Fruit fly (Drosophila melanogaster) whole organism, embryonic: ENCODE results near the gene CG14684.

Experiments used
- Asciz ChIP-seq: fragments of 200-800 bp; sonication (Bioruptor generic); optimal IDR thresholded peaks from 2 replicates; lab custom pipeline; 2017; ENCODE audit warnings: missing biosample characterization, mild to moderate bottlenecking, missing genetic modification characterization, missing genetic modification reagents
- Atf6 ChIP-seq: fragments of 200-800 bp; sonication (Bioruptor generic); IDR thresholded peaks from 2 replicates; pipeline ENCODE4 v1.3.6; 2022; ENCODE audit warnings: missing biosample characterization, missing genetic modification characterization
- BtbVII ChIP-seq: fragments of 200-800 bp; sonication (Bioruptor generic); optimal IDR thresholded peaks from 3 replicates; lab custom pipeline; 2017; ENCODE audit warnings: missing biosample characterization, mild to moderate bottlenecking, missing genetic modification characterization
- CG10147 ChIP-seq: fragments of 200-800 bp; sonication (Bioruptor generic); optimal IDR thresholded peaks from 2 replicates; lab custom pipeline; 2019; ENCODE audit warnings: missing biosample characterization, mild to moderate bottlenecking, missing genetic modification characterization, moderate library complexity
- CG10543 ChIP-seq: fragments of 200-800 bp; sonication (Bioruptor generic); optimal IDR thresholded peaks from 3 replicates; lab custom pipeline; 2017; ENCODE audit warnings: missing biosample characterization, mild to moderate bottlenecking, missing genetic modification characterization, moderate library complexity
- CG10959 ChIP-seq: fragments of 200-800 bp; sonication (Bioruptor generic); IDR thresholded peaks from 2 replicates; pipeline ENCODE4 v1.3.6; 2022; ENCODE audit warnings: missing biosample characterization, missing genetic modification characterization
- CG10979 ChIP-seq: fragments of 200-800 bp; sonication (Bioruptor generic); optimal IDR thresholded peaks from 2 replicates; lab custom pipeline; 2018; ENCODE audit warnings: missing biosample characterization, mild to moderate bottlenecking, missing genetic modification characterization, moderate library complexity
- CG11560 ChIP-seq: fragments of 200-800 bp; sonication (Bioruptor generic); IDR thresholded peaks from 3 replicates; pipeline ENCODE4 v1.3.6; 2022; ENCODE audit warnings: missing biosample characterization, missing genetic modification characterization
- CG15601 ChIP-seq: fragments of 200-800 bp; sonication (Bioruptor generic); optimal IDR thresholded peaks from 3 replicates; lab custom pipeline; 2019; ENCODE audit warnings: missing biosample characterization, mild to moderate bottlenecking, missing genetic modification characterization, moderate library complexity
- CG2120 ChIP-seq: fragments of 200-800 bp; sonication (Bioruptor generic); optimal IDR thresholded peaks from 3 replicates; lab custom pipeline; 2016; ENCODE audit warnings: missing biosample characterization, missing genetic modification characterization
- CG33557 ChIP-seq: fragments of 200-800 bp; sonication (Bioruptor generic); optimal IDR thresholded peaks from 2 replicates; lab custom pipeline; 2019; ENCODE audit warnings: missing biosample characterization, mild to moderate bottlenecking, missing genetic modification characterization, moderate library complexity
- CG3407 ChIP-seq: fragments of 200-800 bp; sonication (Bioruptor generic); optimal IDR thresholded peaks from 2 replicates; lab custom pipeline; 2018; ENCODE audit warnings: missing biosample characterization, mild to moderate bottlenecking, missing genetic modification characterization
- CG42726 ChIP-seq: fragments of 200-800 bp; sonication (Bioruptor generic); IDR thresholded peaks from 2 replicates; pipeline ENCODE4 v1.3.6; 2022; ENCODE audit warnings: missing biosample characterization, missing genetic modification characterization; ENCODE audit not compliant: partially characterized antibody
- CG4404 ChIP-seq: fragments of 200-800 bp; sonication (Bioruptor generic); IDR thresholded peaks from 2 replicates; pipeline ENCODE4 v1.3.6; 2022; ENCODE audit warnings: missing biosample characterization, missing genetic modification characterization
- CG7357 ChIP-seq: fragments of 200-800 bp; sonication (Bioruptor generic); IDR thresholded peaks from 3 replicates; pipeline ENCODE4 v1.3.6; 2022; ENCODE audit warnings: missing biosample characterization, missing genetic modification characterization
- CG7745 ChIP-seq: fragments of 200-800 bp; sonication (Bioruptor generic); optimal IDR thresholded peaks from 2 replicates; lab custom pipeline; 2018; ENCODE audit warnings: missing biosample characterization, mild to moderate bottlenecking, missing genetic modification characterization, moderate library complexity
- CG8359 ChIP-seq: fragments of 200-800 bp; sonication (Bioruptor generic); optimal IDR thresholded peaks from 2 replicates; lab custom pipeline; 2017; ENCODE audit warnings: missing biosample characterization, mild to moderate bottlenecking, missing genetic modification characterization, borderline replicate concordance
- Chrac-16 ChIP-seq: fragments of 200-800 bp; sonication (Bioruptor generic); optimal IDR thresholded peaks from 3 replicates; lab custom pipeline; 2016; ENCODE audit warnings: missing biosample characterization, missing genetic modification characterization
- CoRest ChIP-seq: fragments of 200-800 bp; sonication (Bioruptor generic); optimal IDR thresholded peaks from 3 replicates; lab custom pipeline; 2018; ENCODE audit warnings: missing biosample characterization, mild to moderate bottlenecking, missing genetic modification characterization, moderate library complexity
- D ChIP-seq, 2 experiments: fragments of 200-800 bp in 1 of 2; fragments of >200 bp in 1 of 2; sonication (Bioruptor generic) in 1 of 2; optimal IDR thresholded peaks; 2 replicates in 1 of 2; 3 replicates in 1 of 2; lab custom pipeline; 2017; ENCODE audit warnings: mild to moderate bottlenecking in 1 of 2, missing biosample characterization in 1 of 2, missing genetic modification characterization in 1 of 2, missing genetic modification reagents in 1 of 2
- Dek ChIP-seq: fragments of 200-800 bp; sonication (Bioruptor generic); optimal IDR thresholded peaks from 3 replicates; lab custom pipeline; 2019; ENCODE audit warnings: missing biosample characterization, mild to moderate bottlenecking, missing genetic modification characterization, moderate library complexity
- Dip2 ChIP-seq: fragments of 200-800 bp; sonication (Bioruptor generic); IDR thresholded peaks from 2 replicates; pipeline ENCODE4 v1.3.6; 2022; ENCODE audit warnings: missing biosample characterization, missing genetic modification characterization
- Hsf ChIP-seq: fragments of 200-800 bp; sonication (Bioruptor generic); optimal IDR thresholded peaks from 3 replicates; lab custom pipeline; 2016; ENCODE audit warnings: missing biosample characterization, missing genetic modification characterization
- Kr ChIP-seq: fragments of 200-800 bp; sonication (Bioruptor generic); optimal IDR thresholded peaks from 2 replicates; lab custom pipeline; 2017; ENCODE audit warnings: missing biosample characterization, mild to moderate bottlenecking, missing genetic modification characterization
- NfI ChIP-seq: fragments of 200-800 bp; sonication (Bioruptor generic); optimal IDR thresholded peaks from 3 replicates; lab custom pipeline; 2018; ENCODE audit warnings: missing biosample characterization, mild to moderate bottlenecking, missing genetic modification characterization, moderate library complexity
- Ptx1 ChIP-seq: fragments of 200-800 bp; sonication (Bioruptor generic); IDR thresholded peaks from 2 replicates; pipeline ENCODE4 v1.3.6; 2022; ENCODE audit warnings: missing biosample characterization, missing genetic modification characterization
- Ravus ChIP-seq: fragments of 200-800 bp; sonication (Bioruptor generic); IDR thresholded peaks from 2 replicates; pipeline ENCODE4 v1.3.6; 2022; ENCODE audit warnings: missing biosample characterization, missing genetic modification characterization
- Sry-β ChIP-seq: fragments of 200-800 bp; sonication (Bioruptor generic); optimal IDR thresholded peaks from 2 replicates; lab custom pipeline; 2018; ENCODE audit warnings: missing biosample characterization, mild to moderate bottlenecking, missing genetic modification characterization, moderate library complexity
- TFAM ChIP-seq: fragments of 200-800 bp; sonication (Bioruptor generic); optimal IDR thresholded peaks from 2 replicates; lab custom pipeline; 2017; ENCODE audit warnings: missing biosample characterization, missing genetic modification characterization, inconsistent platforms
- Vsx1 ChIP-seq: fragments of 200-800 bp; sonication (Bioruptor generic); optimal IDR thresholded peaks from 2 replicates; lab custom pipeline; 2017; ENCODE audit warnings: missing biosample characterization, mild to moderate bottlenecking, missing genetic modification characterization, missing genetic modification reagents
- ac ChIP-seq: fragments of 200-800 bp; sonication (Bioruptor generic); optimal IDR thresholded peaks from 3 replicates; lab custom pipeline; 2017; ENCODE audit warnings: missing biosample characterization, mild to moderate bottlenecking, missing genetic modification characterization
- bcd ChIP-seq: fragments of 200-800 bp; sonication (Bioruptor generic); optimal IDR thresholded peaks from 2 replicates; lab custom pipeline; 2017; ENCODE audit warnings: missing biosample characterization, mild to moderate bottlenecking, missing genetic modification characterization
- br ChIP-seq: fragments of >200 bp; optimal IDR thresholded peaks from 2 replicates; lab custom pipeline; 2017
- cato ChIP-seq: fragments of 200-800 bp; sonication (Bioruptor generic); optimal IDR thresholded peaks from 2 replicates; lab custom pipeline; 2016; ENCODE audit warnings: missing biosample characterization, missing genetic modification characterization, borderline replicate concordance
- croc ChIP-seq: fragments of 200-800 bp; sonication (Bioruptor generic); conservative IDR thresholded peaks from 3 replicates; pipeline ENCODE4 v1.3.6; 2022; ENCODE audit warnings: missing biosample characterization, missing genetic modification characterization
- cwo ChIP-seq: fragments of 200-800 bp; sonication (Bioruptor generic); optimal IDR thresholded peaks from 3 replicates; lab custom pipeline; 2017; ENCODE audit warnings: missing biosample characterization, missing genetic modification characterization, mild to moderate bottlenecking, moderate library complexity, missing genetic modification reagents
- da ChIP-seq: fragments of 200-800 bp; sonication (Bioruptor generic); optimal IDR thresholded peaks from 2 replicates; lab custom pipeline; 2016; ENCODE audit warnings: missing biosample characterization, missing genetic modification characterization
- dysf ChIP-seq: fragments of 200-800 bp; sonication (Bioruptor generic); IDR thresholded peaks from 3 replicates; pipeline ENCODE4 v1.3.6; 2022; ENCODE audit warnings: missing biosample characterization, missing genetic modification characterization
- fd102C ChIP-seq: fragments of 200-800 bp; sonication (Bioruptor generic); optimal IDR thresholded peaks from 2 replicates; lab custom pipeline; 2018; ENCODE audit warnings: missing biosample characterization, mild to moderate bottlenecking, missing genetic modification characterization, moderate library complexity
- ham ChIP-seq: fragments of 200-800 bp; sonication (Bioruptor generic); IDR thresholded peaks from 2 replicates; pipeline ENCODE4 v1.3.6; 2022; ENCODE audit warnings: missing biosample characterization, missing genetic modification characterization
- insv ChIP-seq, 2 experiments: fragments of 200-800 bp; sonication (Bioruptor generic); optimal IDR thresholded peaks; 3 replicates each; lab custom pipeline; 2016 to 2018; ENCODE audit warnings: missing biosample characterization in 2 of 2, missing genetic modification characterization in 2 of 2
- lilli ChIP-seq: fragments of 200-800 bp; sonication (Bioruptor generic); optimal IDR thresholded peaks from 3 replicates; lab custom pipeline; 2016; ENCODE audit warnings: missing biosample characterization, missing genetic modification characterization
- mam ChIP-seq: fragments of 200-800 bp; sonication (Bioruptor generic); optimal IDR thresholded peaks from 3 replicates; lab custom pipeline; 2016; ENCODE audit warnings: missing biosample characterization, missing genetic modification characterization
- peb ChIP-seq: fragments of 200-800 bp; sonication (Bioruptor generic); IDR thresholded peaks from 2 replicates; pipeline ENCODE4 v1.3.6; 2022; ENCODE audit warnings: missing biosample characterization, missing genetic modification characterization
- pzg ChIP-seq: fragments of 200-800 bp; sonication (Bioruptor generic); optimal IDR thresholded peaks from 3 replicates; lab custom pipeline; 2018; ENCODE audit warnings: missing biosample characterization, mild to moderate bottlenecking, missing genetic modification characterization, moderate library complexity
- scrt ChIP-seq: fragments of 200-800 bp; sonication (Bioruptor generic); optimal IDR thresholded peaks from 2 replicates; lab custom pipeline; 2018; ENCODE audit warnings: missing biosample characterization, mild to moderate bottlenecking, missing genetic modification characterization, moderate library complexity
- stc ChIP-seq: fragments of 200-800 bp; sonication (Bioruptor generic); IDR thresholded peaks from 2 replicates; pipeline ENCODE4 v1.3.6; 2022; ENCODE audit warnings: missing biosample characterization, missing genetic modification characterization
- sug ChIP-seq: fragments of 200-800 bp; optimal IDR thresholded peaks from 2 replicates; lab custom pipeline; 2019; ENCODE audit warnings: missing biosample characterization, mild to moderate bottlenecking, missing genetic modification characterization, moderate library complexity

CG14684 gene

DNA sequence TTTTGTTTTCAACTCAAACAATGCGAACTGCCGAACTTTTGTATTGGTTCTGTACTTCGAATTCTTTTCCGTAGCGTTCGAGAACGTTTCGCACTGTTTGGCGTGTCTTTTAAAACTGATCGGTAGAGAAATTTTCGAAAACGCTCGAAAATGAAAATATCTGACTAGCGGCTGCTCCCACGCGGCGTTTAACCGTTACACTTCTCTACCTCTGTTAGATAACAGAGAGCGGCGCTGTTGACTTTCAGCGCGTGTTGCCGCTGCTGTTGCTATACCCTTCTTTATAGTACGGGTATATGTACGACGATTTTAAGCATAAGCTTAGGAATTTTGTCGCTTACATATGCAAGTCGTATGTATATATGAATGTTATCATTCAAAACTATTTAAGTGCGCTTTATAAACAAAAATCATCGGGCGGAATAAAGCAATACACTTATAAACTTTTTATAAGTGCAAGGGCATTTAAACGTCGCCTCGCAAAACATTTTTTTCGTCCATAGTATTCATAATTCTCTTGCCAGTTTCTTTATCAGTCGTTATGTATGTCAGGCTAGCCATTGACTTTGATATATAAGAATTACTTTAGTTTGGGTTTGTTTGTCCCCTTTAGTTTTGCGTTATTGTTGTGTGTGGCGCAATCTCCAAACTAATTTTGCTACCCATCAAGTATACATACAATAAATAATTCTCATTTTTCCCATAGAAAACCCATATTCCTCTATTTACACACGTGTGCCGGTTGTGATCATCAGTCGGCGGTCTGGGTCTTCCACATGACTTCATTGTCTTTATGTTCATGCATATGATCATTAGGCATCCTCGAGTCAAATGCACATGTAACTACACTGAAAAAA is 25.7 kb upstream of the CG14684 start, which contains the start of gene Phyhd1 (continued):
- peak; percentile 90 for TF ChIP-seq cato
- peak; percentile 94 for TF ChIP-seq stc (GFP tag; lab: Robert Waterston, UW)
- peak; percentile 89 for TF ChIP-seq NfI (GFP tag; lab: Kevin White, UChicago)
- TF ChIP-seq lilli (GFP tag; lab: Kevin White, UChicago), result peak; percentile 96
- TF ChIP-seq Asciz (GFP tag; lab: Kevin White, UChicago), result peak; percentile 91
- TF ChIP-seq Dek (tag; lab: Kevin White, UChicago), result peak; percentile 94
- peak; percentile 87 for TF ChIP-seq TFAM (GFP tag; lab: Kevin White, UChicago)
- TF ChIP-seq Dip2 (GFP tag; lab: Robert Waterston, UW), result peak; percentile 34; the same call in 1 of the 2 replicates
- no peak for TF ChIP-seq br (lab: Kevin White, UChicago)
- no peak for TF ChIP-seq Kr
- TF ChIP-seq Ptx1 (GFP tag; lab: Robert Waterston, UW), result peak; percentile 95
- TF ChIP-seq Chrac-16, result peak; percentile 96
- TF ChIP-seq Ravus, result peak; percentile 86
- no peak for TF ChIP-seq fd102C
- TF ChIP-seq ham (GFP tag; lab: Robert Waterston, UW), result peak; percentile 55; the same call in 1 of the 2 replicates
- TF ChIP-seq da (GFP tag; lab: Kevin White, UChicago), result peak; percentile 76
- TF ChIP-seq pzg, result peak; percentile 21
- TF ChIP-seq CG10959 (GFP tag; lab: Robert Waterston, UW), result peak; percentile 97
- TF ChIP-seq CG3407, result peak; percentile 93
- peak; percentile 90 for TF ChIP-seq Vsx1 (GFP tag; lab: Kevin White, UChicago)
- TF ChIP-seq dysf (GFP tag; lab: Robert Waterston, UW), result peak; percentile 96
- TF ChIP-seq Hsf, result peak; percentile 96
- TF ChIP-seq insv (GFP tag; optimal IDR thresholded peaks at IDR 0.05; lab: Kevin White, UChicago), result peak; percentile 14 to 34
- TF ChIP-seq CG7357, result peak; percentile 87
- peak; percentile 34 for TF ChIP-seq CG7745 (tag; lab: Kevin White, UChicago)
- peak; percentile 55 for TF ChIP-seq Sry-β (GFP tag; lab: Kevin White, UChicago)
- TF ChIP-seq CG4404, result peak; percentile 82
- TF ChIP-seq CG10147, result peak; percentile 85
- TF ChIP-seq bcd (GFP tag; lab: Kevin White, UChicago), result peak; percentile 95
- peak; percentile 81 for TF ChIP-seq ac (GFP tag; lab: Kevin White, UChicago)
- TF ChIP-seq mam (GFP tag; lab: Kevin White, UChicago), result peak; percentile 93
- peak; percentile 94 for TF ChIP-seq BtbVII
- no peak for TF ChIP-seq D (optimal IDR thresholded peaks at IDR 0.05; lab: Kevin White, UChicago)
- peak; percentile 88 for TF ChIP-seq D (GFP tag; optimal IDR thresholded peaks at IDR 0.05; lab: Kevin White, UChicago)
- TF ChIP-seq croc (GFP tag; lab: Robert Waterston, UW), result peak; percentile 84
- peak; percentile 85 for TF ChIP-seq CG10543 (GFP tag; lab: Kevin White, UChicago)
- TF ChIP-seq CG15601, result peak; percentile 88
- peak; percentile 91 for TF ChIP-seq scrt
- peak; percentile 95 for TF ChIP-seq CG10979 (tag; lab: Kevin White, UChicago)
- TF ChIP-seq CG2120, result peak; percentile 98
- TF ChIP-seq CG42726 (GFP tag; lab: Robert Waterston, UW), result no peak
- TF ChIP-seq CG33557 (GFP tag; lab: Kevin White, UChicago), result peak; percentile 59
- peak; percentile 92 for TF ChIP-seq cwo (GFP tag; lab: Kevin White, UChicago)
- TF ChIP-seq sug (tag; lab: Kevin White, UChicago), result peak; percentile 81
- TF ChIP-seq CoRest, result peak; percentile 94
- TF ChIP-seq Atf6 (GFP tag; lab: Robert Waterston, UW), result peak; percentile 93
- peak; percentile 82 for TF ChIP-seq CG11560 (tag; lab: Robert Waterston, UW)
- TF ChIP-seq CG8359 (GFP tag; lab: Kevin White, UChicago), result peak; percentile 83
- TF ChIP-seq peb (GFP tag; lab: Robert Waterston, UW), result peak; percentile 83
